Fruit fly (Drosophila melanogaster): ENCODE data around the gene D.

Gene D

DNA sequence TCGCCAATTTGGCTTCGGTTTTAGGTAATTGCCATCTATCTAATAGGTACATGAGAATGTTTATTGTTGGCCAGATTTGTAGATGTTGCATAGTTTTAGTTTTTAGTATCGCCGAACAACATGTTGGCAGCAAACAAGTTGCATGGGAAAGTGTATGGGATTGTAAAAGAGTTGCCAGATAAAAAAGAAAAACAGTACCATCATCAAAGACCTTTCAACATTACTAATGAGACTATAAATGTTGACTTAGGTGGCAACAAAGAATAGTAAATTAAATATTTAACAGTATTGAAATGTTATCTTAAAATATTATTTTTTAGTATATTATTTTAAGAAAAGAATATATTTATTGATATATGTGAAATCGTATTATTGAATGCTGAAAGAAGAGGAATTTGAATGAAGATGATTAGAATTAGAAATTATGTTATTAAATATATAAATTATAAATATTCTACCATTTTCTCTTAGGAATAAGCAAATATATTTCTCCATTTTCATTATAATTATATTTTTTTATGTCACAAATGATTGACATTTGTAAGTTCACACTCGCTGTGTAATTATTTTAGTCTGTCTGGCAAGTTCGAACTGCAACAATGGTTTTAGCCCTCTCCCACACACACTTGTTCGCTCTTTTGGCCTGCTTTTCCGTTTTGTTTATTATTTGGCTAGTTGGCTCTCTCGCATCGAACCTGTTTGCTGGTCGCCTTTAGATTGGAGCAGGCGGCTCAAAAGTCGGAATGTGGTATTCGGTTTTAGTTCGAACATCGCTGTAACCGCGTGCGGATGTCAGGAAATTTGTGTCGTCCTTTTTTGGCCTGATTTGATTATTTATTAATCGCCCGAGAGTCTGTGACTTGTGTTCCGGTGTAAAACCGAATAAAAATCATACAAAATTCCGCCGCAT lies 26.5 kb upstream of the D start:
- TF ChIP-seq usp (GFP tag; optimal IDR thresholded peaks at IDR 0.05) (no peak), pan (optimal IDR thresholded peaks at IDR 0.05) (no peak), EcR (GFP tag; optimal IDR thresholded peaks at IDR 0.05) (no peak), CG8478 (optimal IDR thresholded peaks at IDR 0.05) (no peak), psq (optimal IDR thresholded peaks at IDR 0.05) (no peak), Dll (optimal IDR thresholded peaks at IDR 0.05) (no peak)

DNA sequence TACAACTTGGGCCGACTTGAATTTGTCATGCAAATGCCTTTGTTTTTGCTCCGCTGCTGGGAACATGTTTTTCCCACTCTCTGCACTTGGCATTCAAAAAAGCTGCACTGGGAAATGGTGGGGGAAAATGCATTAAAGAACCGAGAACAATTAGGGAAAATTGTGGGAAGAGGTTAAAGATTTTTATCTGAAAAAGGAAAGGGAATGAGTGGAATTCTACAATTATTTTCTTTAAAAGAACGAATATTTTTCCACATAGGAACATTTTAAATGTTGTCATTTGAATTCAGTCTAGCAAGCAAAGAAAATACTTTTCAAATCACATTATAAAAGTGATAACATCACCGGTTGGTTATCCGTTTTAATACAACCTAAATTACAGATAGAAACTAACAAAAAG lies 24.6 kb upstream of the D start, which contains the start of gene saturn:
Gene saturn (plus strand): TSS at position 301 of the 400 bp plus-strand sequence.
- no peak for TF ChIP-seq pan (optimal IDR thresholded peaks at IDR 0.05)
- TF ChIP-seq CG8478 (optimal IDR thresholded peaks at IDR 0.05): no peak
- no peak for TF ChIP-seq psq (optimal IDR thresholded peaks at IDR 0.05)
- no peak for TF ChIP-seq EcR (GFP tag; optimal IDR thresholded peaks at IDR 0.05)
- no peak for TF ChIP-seq Dll (optimal IDR thresholded peaks at IDR 0.05)
- TF ChIP-seq usp (GFP tag; optimal IDR thresholded peaks at IDR 0.05): no peak

DNA sequence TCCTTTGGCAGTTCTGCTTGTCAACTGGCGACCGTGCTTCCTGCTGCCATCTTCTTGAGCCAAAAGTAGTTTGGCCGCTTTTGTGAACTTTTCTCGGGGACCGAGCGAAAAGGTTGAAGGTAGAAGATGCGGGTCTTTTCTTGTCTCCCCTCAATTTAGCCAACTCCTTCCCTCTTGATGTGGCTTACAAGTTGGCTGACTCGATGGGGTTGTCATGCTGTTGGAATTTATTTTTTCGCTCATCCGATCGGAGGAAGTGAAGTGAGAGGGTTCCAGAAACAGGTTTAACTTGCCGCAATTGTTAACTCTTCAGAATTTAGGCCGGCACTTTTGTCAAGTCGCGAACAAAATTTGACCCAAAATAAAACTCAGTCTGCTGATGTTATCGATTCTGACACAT lies 23.9 kb upstream of the D start:
- TF ChIP-seq EcR (GFP tag; optimal IDR thresholded peaks at IDR 0.05): no peak
- TF ChIP-seq Dll (optimal IDR thresholded peaks at IDR 0.05): no peak
- no peak for TF ChIP-seq CG8478 (optimal IDR thresholded peaks at IDR 0.05)
- TF ChIP-seq psq (optimal IDR thresholded peaks at IDR 0.05): no peak
- no peak for TF ChIP-seq usp (GFP tag; optimal IDR thresholded peaks at IDR 0.05)
- TF ChIP-seq pan (optimal IDR thresholded peaks at IDR 0.05): no peak

DNA sequence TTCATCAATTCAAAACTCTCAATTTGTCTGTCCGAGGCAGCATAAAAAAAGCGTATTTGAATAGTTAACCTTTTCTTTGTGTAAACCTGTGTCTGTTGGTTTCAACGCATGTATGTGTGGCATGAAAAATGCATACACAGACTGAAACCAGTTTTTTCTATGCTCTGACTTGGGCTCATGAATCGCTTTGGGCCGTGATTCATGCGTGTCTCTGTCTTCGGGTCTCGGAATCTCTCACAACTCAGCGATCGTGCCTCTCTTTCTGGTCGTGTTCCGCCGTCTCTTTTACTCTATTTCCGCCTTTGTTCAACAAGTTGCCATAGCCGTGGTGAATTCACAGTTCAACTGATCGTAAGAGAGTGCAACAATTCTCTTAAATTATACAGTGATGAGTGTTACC lies 22.5 kb upstream of the D start:
- no peak for TF ChIP-seq Dll (optimal IDR thresholded peaks at IDR 0.05)
- no peak for TF ChIP-seq CG8478 (optimal IDR thresholded peaks at IDR 0.05)
- TF ChIP-seq psq (optimal IDR thresholded peaks at IDR 0.05): no peak
- no peak for TF ChIP-seq pan (optimal IDR thresholded peaks at IDR 0.05)
- TF ChIP-seq EcR (GFP tag; optimal IDR thresholded peaks at IDR 0.05): no peak
- TF ChIP-seq usp (GFP tag; optimal IDR thresholded peaks at IDR 0.05): no peak

DNA sequence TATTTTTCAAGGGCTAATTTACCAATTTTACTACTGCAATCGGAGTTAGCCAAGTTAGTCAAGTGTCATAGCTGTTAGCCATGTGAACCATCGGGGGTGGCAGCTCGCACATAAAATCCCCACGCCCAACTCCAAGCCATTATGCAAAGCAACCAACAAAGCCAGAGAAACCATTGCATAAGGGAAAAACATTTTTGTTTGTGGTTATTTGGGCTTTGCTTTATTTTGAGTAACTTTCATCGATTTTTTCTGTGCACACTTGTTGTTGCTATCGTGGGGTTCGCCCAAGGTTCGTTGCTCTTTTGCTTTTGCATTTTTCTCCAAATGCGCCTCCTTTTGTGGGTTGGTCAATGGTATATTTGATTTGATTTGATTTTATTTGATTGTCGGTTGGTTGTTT lies 19.8 kb upstream of the D start:
- TF ChIP-seq pan (optimal IDR thresholded peaks at IDR 0.05) (no peak), EcR (GFP tag; optimal IDR thresholded peaks at IDR 0.05) (no peak), Dll (optimal IDR thresholded peaks at IDR 0.05) (no peak), psq (optimal IDR thresholded peaks at IDR 0.05) (no peak), CG8478 (optimal IDR thresholded peaks at IDR 0.05) (no peak)

DNA sequence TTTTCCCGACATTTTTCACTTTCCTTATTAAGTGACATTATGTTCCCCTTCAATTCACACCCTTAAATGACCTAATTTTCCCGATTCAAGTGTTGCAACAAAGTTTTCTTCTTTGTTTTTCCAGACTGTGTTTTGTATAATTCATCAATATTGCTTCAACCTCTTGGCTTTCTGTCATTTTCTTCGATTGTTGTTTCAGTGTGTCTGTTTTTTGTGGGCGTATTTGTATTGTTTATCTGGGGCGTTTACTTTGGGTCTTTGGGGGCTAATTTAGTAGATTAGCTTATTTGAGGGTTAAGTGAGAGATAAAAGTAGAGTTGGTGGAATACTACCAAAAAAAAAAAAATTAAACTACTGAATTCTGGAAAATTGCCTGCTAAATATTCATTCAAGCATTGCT lies 17.3 kb upstream of the D start:
- TF ChIP-seq psq (optimal IDR thresholded peaks at IDR 0.05): no peak

DNA sequence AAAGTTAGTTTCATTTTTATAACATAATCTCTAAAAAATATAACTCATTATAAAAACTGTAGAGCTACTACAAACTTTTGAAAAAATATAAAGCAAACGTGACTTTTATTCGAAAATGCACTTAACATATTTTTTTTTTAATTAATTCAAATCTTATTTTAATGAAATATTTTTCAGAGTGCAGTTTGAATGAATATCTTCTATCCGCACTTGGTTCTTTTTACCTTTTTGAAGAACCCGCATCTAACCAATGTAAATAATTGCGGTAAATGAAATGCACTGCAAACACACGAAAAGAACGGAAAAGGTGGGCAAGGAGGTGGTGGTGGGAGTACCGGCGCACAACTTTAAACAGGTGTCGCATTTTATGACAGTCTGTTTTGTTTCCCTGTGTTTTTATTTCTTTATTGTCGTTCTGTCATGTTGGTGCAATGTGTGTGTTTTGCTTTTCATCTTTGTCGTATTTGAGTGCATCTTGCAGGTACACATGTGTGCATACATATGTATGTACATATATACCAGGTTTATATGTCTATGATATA lies 15.6 kb upstream of the D start:
- no peak for TF ChIP-seq psq (optimal IDR thresholded peaks at IDR 0.05)
- TF ChIP-seq usp (GFP tag; optimal IDR thresholded peaks at IDR 0.05): no peak
- no peak for TF ChIP-seq Dll (optimal IDR thresholded peaks at IDR 0.05)
- TF ChIP-seq pan (optimal IDR thresholded peaks at IDR 0.05): no peak
- no peak for TF ChIP-seq EcR (GFP tag; optimal IDR thresholded peaks at IDR 0.05)
- no peak for TF ChIP-seq CG8478 (optimal IDR thresholded peaks at IDR 0.05)

DNA sequence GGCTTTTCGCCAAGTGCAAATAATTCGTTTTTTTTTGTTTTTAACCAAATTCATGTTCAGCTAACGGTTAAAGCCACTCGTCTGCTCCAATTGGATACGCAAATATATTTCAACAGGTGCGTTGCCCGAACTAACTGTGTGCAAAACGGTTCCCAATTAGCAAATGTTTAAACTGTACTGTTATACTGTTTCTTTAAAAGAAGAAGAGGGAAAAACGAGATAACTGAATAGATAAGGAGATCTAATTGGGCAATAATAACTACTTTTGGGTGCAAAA lies 13.0 kb upstream of the D start:
- TF ChIP-seq Dll (optimal IDR thresholded peaks at IDR 0.05) (no peak), CG8478 (optimal IDR thresholded peaks at IDR 0.05) (no peak), pan (optimal IDR thresholded peaks at IDR 0.05) (no peak), psq (optimal IDR thresholded peaks at IDR 0.05) (no peak), EcR (GFP tag; optimal IDR thresholded peaks at IDR 0.05) (no peak), usp (GFP tag; optimal IDR thresholded peaks at IDR 0.05) (no peak)

DNA sequence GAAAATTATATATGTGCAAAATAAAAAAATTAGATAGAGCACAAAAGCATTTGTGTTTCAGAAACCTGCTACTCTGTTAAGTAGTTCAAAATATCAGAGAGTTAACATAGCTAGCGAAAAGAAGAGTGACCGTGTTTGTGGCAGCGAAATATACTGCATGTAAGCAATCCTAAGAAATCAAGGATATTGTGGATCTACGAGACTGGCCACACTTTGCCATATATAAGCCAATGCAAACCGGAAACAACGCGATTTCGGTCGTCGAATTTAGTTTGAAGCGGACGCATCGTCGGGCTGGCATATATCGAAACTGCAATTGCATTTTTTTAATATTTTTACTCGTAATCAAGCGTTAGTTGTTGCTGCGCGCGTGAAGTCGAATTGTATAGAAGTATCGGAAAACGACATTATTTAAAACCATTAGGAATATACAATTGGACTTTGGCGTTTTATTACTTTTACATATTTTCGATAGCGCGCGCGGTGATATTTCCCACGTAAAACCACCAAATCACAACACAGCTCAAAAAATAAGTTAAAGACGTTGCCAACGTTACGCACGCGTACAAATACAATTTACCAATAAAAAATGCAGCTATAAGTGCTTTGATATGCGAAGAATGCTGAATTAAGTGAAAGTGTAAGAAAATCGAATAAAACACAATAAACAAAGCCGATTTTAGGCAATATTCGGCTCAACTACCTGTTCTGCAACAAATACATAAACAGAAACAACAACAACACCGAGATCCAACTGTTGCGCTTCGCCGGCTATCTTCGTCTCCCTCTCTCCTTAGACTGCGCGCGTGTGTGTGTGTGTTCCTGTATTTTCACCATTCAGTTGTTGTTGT lies 12.4 kb upstream of the D start, which contains the start of gene nuf:
Gene nuf (plus strand): TSS at position 246 of the 851 bp plus-strand sequence.
- TF ChIP-seq Dll (optimal IDR thresholded peaks at IDR 0.05): no peak
- no peak for TF ChIP-seq CG8478 (optimal IDR thresholded peaks at IDR 0.05)
- TF ChIP-seq EcR (GFP tag; optimal IDR thresholded peaks at IDR 0.05): no peak
- no peak for TF ChIP-seq usp (GFP tag; optimal IDR thresholded peaks at IDR 0.05)
- TF ChIP-seq pan (optimal IDR thresholded peaks at IDR 0.05): no peak
- no peak for TF ChIP-seq psq (optimal IDR thresholded peaks at IDR 0.05)

DNA sequence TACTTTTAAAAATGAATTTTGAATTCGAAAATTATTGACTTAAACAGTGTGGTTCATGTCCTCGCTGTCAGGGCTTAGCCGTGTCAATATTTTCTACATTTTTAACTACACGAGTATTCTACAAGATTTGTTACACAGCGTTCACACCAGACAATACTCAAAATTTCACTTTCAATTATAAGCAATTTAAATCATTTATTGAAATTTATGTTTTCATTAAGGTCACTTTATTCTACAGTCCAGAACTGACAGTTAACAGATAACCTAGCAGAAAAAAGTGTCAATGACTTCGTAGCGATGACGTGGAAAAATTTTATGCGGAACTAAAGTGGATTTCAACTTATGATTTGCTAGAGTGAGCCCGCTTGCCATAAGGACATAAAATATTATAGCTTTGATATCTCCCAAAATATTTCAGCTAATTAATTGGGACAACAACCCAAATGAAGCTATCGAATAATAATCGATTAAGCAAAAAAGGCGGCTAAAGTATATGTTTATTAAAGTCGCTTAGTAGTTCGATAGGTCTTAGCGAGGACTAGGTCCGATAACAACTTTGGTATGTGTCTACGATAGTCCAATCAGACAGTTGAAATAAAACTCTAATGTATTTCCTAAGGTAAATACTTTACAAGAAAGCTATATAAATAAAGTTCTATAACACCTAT lies 11.7 kb upstream of the D start:
- TF ChIP-seq CG8478 (optimal IDR thresholded peaks at IDR 0.05): no peak
- TF ChIP-seq psq (optimal IDR thresholded peaks at IDR 0.05): no peak
- no peak for TF ChIP-seq Dll (optimal IDR thresholded peaks at IDR 0.05)
- TF ChIP-seq pan (optimal IDR thresholded peaks at IDR 0.05): no peak
- TF ChIP-seq usp (GFP tag; optimal IDR thresholded peaks at IDR 0.05): no peak
- no peak for TF ChIP-seq EcR (GFP tag; optimal IDR thresholded peaks at IDR 0.05)

DNA sequence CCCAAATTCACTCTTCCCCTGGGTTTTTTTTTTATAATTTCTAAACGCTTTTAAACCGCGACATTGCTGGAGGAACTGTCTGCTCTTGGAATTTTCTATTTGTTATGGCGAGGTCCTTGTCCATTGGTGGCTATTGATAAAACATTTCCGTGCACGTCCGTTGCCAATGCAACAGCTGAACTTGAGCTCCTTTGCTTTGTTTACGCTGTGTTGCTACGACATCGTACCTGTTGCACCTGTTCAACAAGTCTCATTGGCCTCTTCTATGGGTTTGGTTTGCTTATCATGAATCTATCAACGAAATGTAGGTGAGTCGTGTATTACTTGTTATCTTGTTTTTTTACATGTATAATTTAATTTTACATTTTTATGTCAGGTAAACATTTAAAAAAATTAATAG lies 11.0 kb upstream of the D start, which contains the start of gene nan:
Gene nan (minus strand): TSS at position 218 of the 400 bp plus-strand sequence.
- TF ChIP-seq pan (optimal IDR thresholded peaks at IDR 0.05): no peak
- no peak for TF ChIP-seq Dll (optimal IDR thresholded peaks at IDR 0.05)
- no peak for TF ChIP-seq CG8478 (optimal IDR thresholded peaks at IDR 0.05)
- TF ChIP-seq usp (GFP tag; optimal IDR thresholded peaks at IDR 0.05): no peak
- TF ChIP-seq psq (optimal IDR thresholded peaks at IDR 0.05): no peak
- no peak for TF ChIP-seq EcR (GFP tag; optimal IDR thresholded peaks at IDR 0.05)
